Fruit fly (Drosophila melanogaster): ENCODE results near the gene Usp32.

Gene Usp32

DNA sequence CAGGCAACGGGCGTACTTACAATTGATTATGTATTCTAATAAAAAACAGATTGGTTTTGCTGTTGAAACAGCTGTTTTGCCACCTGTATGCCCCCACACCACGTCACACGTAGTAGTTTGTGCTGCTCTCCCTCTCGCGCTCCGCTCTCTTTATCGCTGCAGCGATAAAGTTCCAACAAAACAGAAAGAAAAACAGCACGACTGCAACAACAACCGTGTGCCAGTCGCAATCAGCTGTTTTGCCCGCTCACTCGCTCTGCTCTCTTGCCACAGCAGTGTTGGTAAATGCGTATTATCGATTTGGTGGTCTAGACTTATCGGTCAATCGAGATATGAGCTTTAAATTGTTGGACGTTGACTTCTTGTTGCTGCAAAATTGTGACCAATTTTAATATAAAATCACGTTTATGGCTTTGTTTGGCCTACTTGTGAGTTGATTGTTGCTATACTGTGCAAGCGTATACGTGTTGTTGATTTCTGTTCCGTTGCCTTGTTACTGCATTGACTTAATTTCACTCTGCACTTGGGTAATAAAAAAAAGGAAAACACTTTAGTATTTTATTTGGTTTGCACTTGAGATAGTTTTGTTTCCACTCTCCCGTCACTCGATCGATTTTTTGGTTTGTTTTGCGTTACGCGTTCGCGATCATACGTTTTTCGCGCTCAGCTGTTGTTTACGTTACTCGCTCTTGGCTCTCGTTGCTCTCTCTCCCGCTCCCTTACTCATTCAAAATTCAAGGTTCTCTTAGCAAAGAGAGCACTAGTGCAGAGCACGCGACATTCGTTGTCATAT, 26.1 kb downstream of the Usp32 start (continued):
- TF ChIP-seq zfh1 (GFP tag; IDR thresholded peaks at IDR 0.05) (0 out of 3 replicates have a peak, but pooled peaks have one; percentile 6), pan (optimal IDR thresholded peaks at IDR 0.05) (no peak), pan (GFP tag; optimal IDR thresholded peaks at IDR 0.05 in 1 of 2, IDR thresholded peaks at IDR 0.05 in 1 of 2) (no peak), CG33213 (GFP tag; optimal IDR thresholded peaks at IDR 0.05) (no peak), CG2199 (GFP tag; IDR thresholded peaks at IDR 0.05) (0 out of 3 replicates have a peak, but pooled peaks have one; percentile 30), zfh2 (GFP tag; optimal IDR thresholded peaks at IDR 0.05) (peak; percentile 3), CG9797 (GFP tag; optimal IDR thresholded peaks at IDR 0.05) (no peak), sug (tag; optimal IDR thresholded peaks at IDR 0.05) (peak; percentile 37), scrt (GFP tag; optimal IDR thresholded peaks at IDR 0.05) (no peak), pnt (GFP tag; optimal IDR thresholded peaks at IDR 0.05) (peak; percentile 6), CG5245 (GFP tag; optimal IDR thresholded peaks at IDR 0.05) (no peak), fu2 (GFP tag; optimal IDR thresholded peaks at IDR 0.05) (peak; percentile 15), CG18262 (tag; optimal IDR thresholded peaks at IDR 0.05) (peak; percentile 12), CG31441 (GFP tag; IDR thresholded peaks at IDR 0.05) (0 out of 2 replicates have a peak, but pooled peaks have one; percentile 34), Sox102F (GFP tag; optimal IDR thresholded peaks at IDR 0.05) (no peak), so (GFP tag; IDR thresholded peaks at IDR 0.05) (0 out of 3 replicates have a peak, but pooled peaks have one; percentile 9), HLH4C (GFP tag; IDR thresholded peaks at IDR 0.05; ENCODE audit: partially characterized antibody) (peak; percentile 41; the same call in 1 of the 3 replicates), Adf1 (GFP tag; IDR thresholded peaks at IDR 0.05) (no peak), tap (tag; optimal IDR thresholded peaks at IDR 0.05) (no peak), toy (GFP tag; IDR thresholded peaks at IDR 0.05) (no peak), Sry-δ (GFP tag; optimal IDR thresholded peaks at IDR 0.05) (peak; percentile 17), ATbp (GFP tag; optimal IDR thresholded peaks at IDR 0.05) (peak; percentile 34), CG12391 (tag; optimal IDR thresholded peaks at IDR 0.05) (peak; percentile 51), aop (GFP tag; IDR thresholded peaks at IDR 0.05) (no peak), D (optimal IDR thresholded peaks at IDR 0.05) (peak; percentile 24), D (GFP tag; optimal IDR thresholded peaks at IDR 0.05) (no peak), CG4730 (GFP tag; IDR thresholded peaks at IDR 0.05) (no peak), vnd (GFP tag; IDR thresholded peaks at IDR 0.05; ENCODE audit: partially characterized antibody) (no peak), psq (GFP tag; optimal IDR thresholded peaks at IDR 0.05) (no peak), YL-1 (GFP tag; optimal IDR thresholded peaks at IDR 0.05) (peak; percentile 21), chinmo (GFP tag; IDR thresholded peaks at IDR 0.05; ENCODE audit: partially characterized antibody) (peak; percentile 74; the same call in 2 of the 4 replicates), CG32767 (GFP tag; IDR thresholded peaks at IDR 0.05) (no peak), vfl (GFP tag; optimal IDR thresholded peaks at IDR 0.05) (peak; percentile 29), gcm2 (GFP tag; optimal IDR thresholded peaks at IDR 0.05) (no peak), fru (optimal IDR thresholded peaks at IDR 0.05) (peak; percentile 54), Fer2 (tag; optimal IDR thresholded peaks at IDR 0.05) (no peak), chn (GFP tag; optimal IDR thresholded peaks at IDR 0.05) (peak; percentile 41), CG4360 (GFP tag; IDR thresholded peaks at IDR 0.05) (peak; percentile 95), CG30403 (GFP tag; optimal IDR thresholded peaks at IDR 0.05) (peak; percentile 3), oc (tag; optimal IDR thresholded peaks at IDR 0.05) (no peak), CG34422 (GFP tag; IDR thresholded peaks at IDR 0.05) (peak; percentile 47; the same call in 1 of the 3 replicates), Lim3 (GFP tag; IDR thresholded peaks at IDR 0.05) (no peak), CG34224 (GFP tag; IDR thresholded peaks at IDR 0.05; ENCODE audit: partially characterized antibody) (0 out of 3 replicates have a peak, but pooled peaks have one; percentile 59), CG6254 (GFP tag; optimal IDR thresholded peaks at IDR 0.05) (peak; percentile 7), Meics (GFP tag; optimal IDR thresholded peaks at IDR 0.05) (peak; percentile 5), eyg (GFP tag; optimal IDR thresholded peaks at IDR 0.05) (no peak), bsh (GFP tag; optimal IDR thresholded peaks at IDR 0.05) (peak; percentile 20 to 57), CG16779 (GFP tag; IDR thresholded peaks at IDR 0.05) (no peak), hb (GFP tag; IDR thresholded peaks at IDR 0.05; ENCODE audit: partially characterized antibody) (no peak), kah (GFP tag; optimal IDR thresholded peaks at IDR 0.05) (peak; percentile 89)

Data from whole organism, embryonic.